Worm (Caenorhabditis elegans) whole organism, L2 larva: ENCODE results near the gene R12C12.10.

Experiments used
- C34F6.9 ChIP-seq: fragments of 150-350 bp; optimal IDR thresholded peaks from 2 replicates; lab custom pipeline; 2014; ENCODE audit warnings: missing biosample characterization, missing genetic modification characterization
- F13H6.1 ChIP-seq: sonication (generic microtip); optimal IDR thresholded peaks from 2 replicates; lab custom pipeline; 2016; ENCODE audit warnings: missing genetic modification characterization, missing compliant biosample characterization
- R02D3.7 ChIP-seq: fragments of 150-350 bp; optimal IDR thresholded peaks from 2 replicates; lab custom pipeline; 2014; ENCODE audit warnings: missing biosample characterization, missing genetic modification characterization
- ZK546.5 ChIP-seq: sonication (generic microtip); optimal IDR thresholded peaks from 2 replicates; lab custom pipeline; 2017; ENCODE audit warnings: missing biosample characterization, missing genetic modification characterization
- alr-1 ChIP-seq: fragments of 150-350 bp; optimal IDR thresholded peaks from 2 replicates; lab custom pipeline; 2014; ENCODE audit warnings: missing biosample characterization, missing genetic modification characterization
- aly-2 ChIP-seq: fragments of 150-350 bp; optimal IDR thresholded peaks from 2 replicates; lab custom pipeline; 2014; ENCODE audit warnings: missing biosample characterization, missing genetic modification characterization
- ceh-16 ChIP-seq: fragments of 150-350 bp; optimal IDR thresholded peaks from 2 replicates; lab custom pipeline; 2014; ENCODE audit warnings: missing biosample characterization, missing genetic modification characterization
- dmd-4 ChIP-seq: sonication (generic microtip); optimal IDR thresholded peaks from 2 replicates; lab custom pipeline; 2017; ENCODE audit warnings: missing biosample characterization, missing genetic modification characterization
- egl-27 ChIP-seq: sonication (generic microtip); optimal IDR thresholded peaks from 3 replicates; lab custom pipeline; 2017; ENCODE audit warnings: missing biosample characterization, missing genetic modification reagents, missing genetic modification characterization
- elt-1 ChIP-seq: fragments of 150-350 bp; optimal IDR thresholded peaks from 2 replicates; lab custom pipeline; 2014; ENCODE audit warnings: missing biosample characterization, missing genetic modification characterization
- fos-1 ChIP-seq: fragments of 150-350 bp; optimal IDR thresholded peaks from 2 replicates; lab custom pipeline; 2014; ENCODE audit warnings: missing biosample characterization, missing genetic modification characterization
- gmeb-1 ChIP-seq: fragments of 150-350 bp; optimal IDR thresholded peaks from 2 replicates; lab custom pipeline; 2014; ENCODE audit warnings: missing biosample characterization, missing genetic modification characterization
- lin-13 ChIP-seq: fragments of 150-350 bp; optimal IDR thresholded peaks from 2 replicates; lab custom pipeline; 2014; ENCODE audit warnings: missing biosample characterization, missing genetic modification reagents, missing genetic modification characterization
- lin-39 ChIP-seq: fragments of 150-350 bp; optimal IDR thresholded peaks from 2 replicates; lab custom pipeline; 2014; ENCODE audit warnings: missing biosample characterization, missing genetic modification reagents, missing genetic modification characterization
- lsy-2 ChIP-seq, 2 experiments: fragments of 150-350 bp in 1 of 2; sonication (generic microtip) in 1 of 2; optimal IDR thresholded peaks; 2 replicates each; lab custom pipeline; 2014 to 2017; ENCODE audit warnings: missing biosample characterization in 2 of 2, missing genetic modification characterization in 2 of 2
- mab-5 ChIP-seq: fragments of 150-350 bp; optimal IDR thresholded peaks from 2 replicates; lab custom pipeline; 2014; ENCODE audit warnings: missing biosample characterization, missing genetic modification characterization
- mdl-1 ChIP-seq, 2 experiments: fragments of 150-350 bp in 1 of 2; sonication (generic microtip) in 1 of 2; optimal IDR thresholded peaks; 2 replicates each; lab custom pipeline; 2017; ENCODE audit warnings: missing biosample characterization in 2 of 2, missing genetic modification characterization in 2 of 2
- nhr-11 ChIP-seq: fragments of 150-350 bp; optimal IDR thresholded peaks from 2 replicates; lab custom pipeline; 2014; ENCODE audit warnings: missing biosample characterization, missing genetic modification characterization
- nhr-12 ChIP-seq: fragments of 150-350 bp; optimal IDR thresholded peaks from 2 replicates; lab custom pipeline; 2014; ENCODE audit warnings: missing biosample characterization, missing genetic modification characterization
- nhr-21 ChIP-seq: fragments of 150-350 bp; optimal IDR thresholded peaks from 2 replicates; lab custom pipeline; 2014; ENCODE audit warnings: missing biosample characterization, missing genetic modification characterization
- nhr-23 ChIP-seq: fragments of 150-350 bp; optimal IDR thresholded peaks from 2 replicates; lab custom pipeline; 2014; ENCODE audit warnings: missing biosample characterization, missing genetic modification reagents, missing genetic modification characterization
- nhr-237 ChIP-seq: fragments of 150-350 bp; optimal IDR thresholded peaks from 2 replicates; lab custom pipeline; 2014; ENCODE audit warnings: missing biosample characterization, missing genetic modification characterization
- nhr-25 ChIP-seq: fragments of 150-350 bp; sonication (generic microtip); optimal IDR thresholded peaks from 3 replicates; lab custom pipeline; 2014; ENCODE audit warnings: missing biosample characterization, missing genetic modification characterization
- nhr-6 ChIP-seq: fragments of 150-350 bp; optimal IDR thresholded peaks from 2 replicates; lab custom pipeline; 2014; ENCODE audit warnings: missing biosample characterization, missing genetic modification characterization
- peb-1 ChIP-seq: fragments of 150-350 bp; optimal IDR thresholded peaks from 2 replicates; lab custom pipeline; 2014; ENCODE audit warnings: missing biosample characterization, missing genetic modification characterization
- skn-1 ChIP-seq: sonication (generic microtip); optimal IDR thresholded peaks from 2 replicates; lab custom pipeline; 2017; ENCODE audit warnings: missing biosample characterization, missing genetic modification characterization
- sma-9 ChIP-seq, 2 experiments: fragments of 150-350 bp in 1 of 2; sonication (generic microtip) in 1 of 2; optimal IDR thresholded peaks; 2 replicates each; lab custom pipeline; 2014 to 2016; ENCODE audit warnings: missing genetic modification characterization in 2 of 2, mild to moderate bottlenecking in 1 of 2, missing biosample characterization in 1 of 2, missing compliant biosample characterization in 1 of 2, missing genetic modification reagents in 1 of 2, moderate library complexity in 1 of 2
- unc-55 ChIP-seq: fragments of 150-350 bp; sonication (generic microtip); optimal IDR thresholded peaks from 3 replicates; lab custom pipeline; 2014; ENCODE audit warnings: missing biosample characterization, missing genetic modification reagents, missing genetic modification characterization
- unc-62 ChIP-seq: fragments of 150-350 bp; optimal IDR thresholded peaks from 2 replicates; lab custom pipeline; 2014; ENCODE audit warnings: missing biosample characterization, missing genetic modification reagents, missing genetic modification characterization
- zag-1 ChIP-seq: fragments of 150-350 bp; optimal IDR thresholded peaks from 2 replicates; lab custom pipeline; 2014; ENCODE audit warnings: missing biosample characterization, missing genetic modification characterization
- ztf-1 ChIP-seq: fragments of 200-800 bp; sonication (Bioruptor generic); conservative IDR thresholded peaks from 2 replicates; pipeline ENCODE4 v1.3.6; 2022; ENCODE audit warnings: missing genetic modification characterization, missing compliant biosample characterization
- ztf-11 ChIP-seq: sonication (generic microtip); optimal IDR thresholded peaks from 2 replicates; lab custom pipeline; 2017; ENCODE audit warnings: missing biosample characterization, missing genetic modification characterization
- ztf-4 ChIP-seq: fragments of 150-350 bp; optimal IDR thresholded peaks from 2 replicates; lab custom pipeline; 2014; ENCODE audit warnings: missing biosample characterization, missing genetic modification characterization

R12C12.10 gene

DNA sequence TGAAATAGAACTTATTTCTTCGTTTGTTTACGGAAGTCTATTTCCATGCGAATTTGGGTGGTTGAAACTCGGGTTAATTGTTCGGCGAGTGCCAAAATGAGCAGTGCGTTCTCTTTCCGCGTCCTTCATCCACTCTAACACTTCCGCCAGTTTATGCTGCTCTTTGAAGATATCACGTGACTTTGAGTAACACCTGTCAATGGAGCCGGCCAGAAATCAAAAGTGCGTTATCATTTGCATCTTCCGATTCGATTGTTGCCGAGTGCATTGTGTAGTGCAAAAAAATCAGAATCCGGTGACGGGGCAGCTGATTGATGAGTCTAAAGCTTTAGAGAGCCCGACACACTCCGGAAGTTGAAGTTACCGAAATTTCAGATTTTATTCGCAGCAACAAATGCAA lies 42.1 kb downstream of the R12C12.10 start:
- TF ChIP-seq F13H6.1 (tag; lab: Kevin White, UChicago) (no peak), C34F6.9 (tag; lab: Kevin White, UChicago) (no peak), nhr-25 (tag; lab: Kevin White, UChicago) (no peak)

DNA sequence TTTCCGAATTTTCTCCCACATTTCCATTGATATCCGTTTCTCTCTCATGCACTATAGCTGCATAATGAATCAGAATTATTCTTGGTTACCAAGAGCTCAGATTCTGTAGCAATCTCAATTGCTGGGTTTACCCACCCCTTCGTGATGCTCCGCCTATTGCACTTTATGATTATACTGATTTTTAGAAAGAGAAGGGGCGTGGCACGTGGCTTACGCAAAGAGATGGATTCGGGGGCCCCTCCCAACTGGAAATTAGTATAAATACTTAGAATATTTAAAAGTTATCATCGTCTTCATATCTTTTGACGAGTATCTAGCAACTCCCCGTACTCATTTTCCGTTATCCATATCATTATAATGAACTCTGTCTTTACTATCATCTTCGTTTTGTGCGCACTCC lies 42.9 kb downstream of the R12C12.10 start, which contains the start of gene ins-6:
TSS of gene ins-6 (plus strand) at position 301 of the 400 bp plus-strand sequence.
- no peak for TF ChIP-seq ztf-1
- TF ChIP-seq nhr-11 (tag; lab: Kevin White, UChicago), result no peak
- no peak for TF ChIP-seq dmd-4
- no peak for TF ChIP-seq zag-1 (tag; lab: Kevin White, UChicago)
- no peak for TF ChIP-seq R02D3.7 (tag; lab: Kevin White, UChicago)
- TF ChIP-seq egl-27 (tag; lab: Kevin White, UChicago), result no peak
- TF ChIP-seq lin-39 (tag; lab: Kevin White, UChicago), result no peak
- no peak for TF ChIP-seq F13H6.1 (tag; lab: Kevin White, UChicago)
- TF ChIP-seq alr-1 (tag; lab: Kevin White, UChicago), result no peak
- no peak for TF ChIP-seq nhr-237 (tag; lab: Kevin White, UChicago)
- no peak for TF ChIP-seq ztf-4 (tag; lab: Kevin White, UChicago)
- no peak for TF ChIP-seq elt-1 (tag; lab: Kevin White, UChicago)
- no peak for TF ChIP-seq nhr-12 (tag; lab: Kevin White, UChicago)
- no peak for TF ChIP-seq ztf-11 (tag; lab: Kevin White, UChicago)
- no peak for TF ChIP-seq C34F6.9 (tag; lab: Kevin White, UChicago)
- no peak for TF ChIP-seq mab-5 (tag; lab: Kevin White, UChicago)
- TF ChIP-seq unc-62 (GFP tag; lab: Kevin White, UChicago), result no peak
- TF ChIP-seq nhr-21, result no peak

DNA sequence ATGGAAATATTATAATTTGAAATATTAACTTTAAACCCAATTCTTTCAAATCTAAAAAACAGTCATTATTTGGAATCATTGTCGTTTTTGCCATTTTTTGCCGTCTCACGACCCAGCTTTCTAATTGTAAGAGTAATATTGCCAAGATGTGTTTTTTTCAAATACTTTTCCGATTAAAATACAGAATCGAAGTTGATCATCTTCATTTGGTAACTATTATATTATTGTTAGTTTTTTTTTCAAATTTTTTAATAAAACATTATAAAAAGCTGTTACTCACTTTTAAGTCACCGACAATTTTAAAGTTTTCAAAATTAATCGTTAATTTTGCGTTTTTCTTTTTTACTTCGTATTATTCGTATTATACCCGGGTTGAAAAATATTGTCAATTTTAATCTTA lies 45.8 kb downstream of the R12C12.10 start, which contains the start of gene ins-5:
TSS of gene ins-5 (plus strand) at position 301 of the 400 bp plus-strand sequence.
- TF ChIP-seq ztf-4 (tag; lab: Kevin White, UChicago), result no peak
- TF ChIP-seq aly-2, result no peak
- no peak for TF ChIP-seq mdl-1 (tag; optimal IDR thresholded peaks at IDR 0.05; lab: Kevin White, UChicago)
- no peak for TF ChIP-seq ceh-16 (tag; lab: Kevin White, UChicago)
- TF ChIP-seq nhr-23 (tag; lab: Kevin White, UChicago), result no peak
- TF ChIP-seq unc-62 (GFP tag; lab: Kevin White, UChicago), result no peak
- TF ChIP-seq nhr-25 (tag; lab: Kevin White, UChicago), result no peak
- TF ChIP-seq egl-27 (tag; lab: Kevin White, UChicago), result no peak
- no peak for TF ChIP-seq ztf-11 (tag; lab: Kevin White, UChicago)
- TF ChIP-seq skn-1 (tag; lab: Kevin White, UChicago), result no peak
- no peak for TF ChIP-seq F13H6.1 (tag; lab: Kevin White, UChicago)
- TF ChIP-seq lsy-2 (tag; optimal IDR thresholded peaks at IDR 0.05; lab: Kevin White, UChicago), result no peak
- TF ChIP-seq sma-9 (GFP tag; optimal IDR thresholded peaks at IDR 0.05; lab: Kevin White, UChicago), result no peak
- TF ChIP-seq sma-9 (tag; optimal IDR thresholded peaks at IDR 0.05; lab: Kevin White, UChicago), result no peak
- TF ChIP-seq ZK546.5 (tag; lab: Kevin White, UChicago), result no peak

DNA sequence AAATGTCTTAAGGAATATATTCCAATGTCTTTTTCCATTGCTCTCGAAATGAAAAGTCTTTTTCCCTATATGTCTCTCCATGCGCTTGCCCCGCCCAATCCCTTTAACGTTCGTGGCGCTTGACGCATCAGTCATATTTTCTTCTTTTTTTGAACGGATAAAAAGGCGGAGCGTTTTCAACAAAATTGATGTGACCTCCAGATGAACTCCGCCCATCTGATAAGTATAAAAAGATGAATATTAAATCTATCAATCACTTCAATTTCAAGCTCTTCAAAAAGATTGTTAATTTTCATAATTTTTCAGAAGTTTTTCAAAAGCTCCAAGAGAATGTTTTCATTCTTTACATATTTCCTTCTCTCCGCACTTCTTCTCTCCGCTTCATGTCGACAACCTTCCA lies 47.0 kb downstream of the R12C12.10 start, which contains the start of gene ins-4:
TSS of gene ins-4 (plus strand) at position 301 of the 400 bp plus-strand sequence.
- TF ChIP-seq nhr-12 (tag; lab: Kevin White, UChicago), result no peak
- TF ChIP-seq unc-55 (GFP tag; lab: Kevin White, UChicago), result no peak
- TF ChIP-seq ZK546.5 (tag; lab: Kevin White, UChicago), result no peak
- no peak for TF ChIP-seq aly-2
- TF ChIP-seq R02D3.7 (tag; lab: Kevin White, UChicago), result no peak
- TF ChIP-seq nhr-23 (tag; lab: Kevin White, UChicago), result no peak
- TF ChIP-seq mdl-1 (tag; optimal IDR thresholded peaks at IDR 0.05; lab: Kevin White, UChicago), result no peak
- no peak for TF ChIP-seq fos-1 (tag; lab: Kevin White, UChicago)
- TF ChIP-seq nhr-6 (tag; lab: Kevin White, UChicago), result no peak
- no peak for TF ChIP-seq gmeb-1
- no peak for TF ChIP-seq lin-13
- no peak for TF ChIP-seq peb-1 (tag; lab: Kevin White, UChicago)
- TF ChIP-seq F13H6.1 (tag; lab: Kevin White, UChicago), result no peak
- TF ChIP-seq lsy-2 (tag; optimal IDR thresholded peaks at IDR 0.05; lab: Kevin White, UChicago), result no peak
- no peak for TF ChIP-seq dmd-4
- no peak for TF ChIP-seq zag-1 (tag; lab: Kevin White, UChicago)
- TF ChIP-seq lin-39 (tag; lab: Kevin White, UChicago), result no peak
- TF ChIP-seq nhr-25 (tag; lab: Kevin White, UChicago), result no peak
